Fruit fly (Drosophila melanogaster) whole organism, pupa: ENCODE data around the gene Dyro.

Source experiments
- CG10348 ChIP-seq: fragments of 200-800 bp; sonication (Bioruptor generic); IDR thresholded peaks from 2 replicates; pipeline ENCODE4 v1.3.6; 2022; ENCODE audit warnings: missing biosample characterization, missing genetic modification characterization
- CG12605 ChIP-seq: fragments of 200-800 bp; sonication (Bioruptor generic); IDR thresholded peaks from 2 replicates; pipeline ENCODE4 v1.3.6; 2022; ENCODE audit warnings: missing biosample characterization, missing genetic modification characterization
- CG32121 ChIP-seq: fragments of 200-800 bp; sonication (Bioruptor generic); IDR thresholded peaks from 2 replicates; pipeline ENCODE4 v1.3.6; 2022; ENCODE audit warnings: missing biosample characterization, missing genetic modification characterization
- CG34367 ChIP-seq: fragments of 200-800 bp; sonication (Bioruptor generic); optimal IDR thresholded peaks from 2 replicates; lab custom pipeline; 2018; ENCODE audit warnings: missing biosample characterization, mild to moderate bottlenecking, missing genetic modification characterization
- CG4496 ChIP-seq: fragments of 200-800 bp; sonication (Bioruptor generic); IDR thresholded peaks from 3 replicates; pipeline ENCODE4 v1.3.6; 2022; ENCODE audit warnings: missing biosample characterization, missing genetic modification characterization
- CG8159 ChIP-seq: fragments of 200-800 bp; sonication (Bioruptor generic); optimal IDR thresholded peaks from 3 replicates; lab custom pipeline; 2018; ENCODE audit warnings: missing biosample characterization, mild to moderate bottlenecking, missing genetic modification characterization, moderate library complexity
- Ets98B ChIP-seq: fragments of 200-800 bp; sonication (Bioruptor generic); IDR thresholded peaks from 2 replicates; pipeline ENCODE4 v1.3.6; 2022; ENCODE audit warnings: missing biosample characterization, missing genetic modification characterization
- Pif1A ChIP-seq: fragments of 200-800 bp; sonication (Bioruptor generic); optimal IDR thresholded peaks from 3 replicates; lab custom pipeline; 2016; ENCODE audit warnings: missing biosample characterization, missing genetic modification characterization

dm6 chr3L:11343633-11344210 is 48.0 kb upstream of the Dyro start:
- TF ChIP-seq CG4496 (GFP tag; lab: Robert Waterston, UW) (no peak), CG8159 (tag; lab: Kevin White, UChicago) (no peak), CG10348 (GFP tag; lab: Robert Waterston, UW) (no peak), CG32121 (no peak), Pif1A (GFP tag; lab: Kevin White, UChicago) (no peak), CG34367 (tag; lab: Kevin White, UChicago) (no peak), CG12605 (GFP tag; lab: Robert Waterston, UW) (no peak), Ets98B (GFP tag; lab: Robert Waterston, UW) (no peak)
